Fruit fly (Drosophila melanogaster): ENCODE measurements around the gene CG9297.

CG9297 gene

dm6 chr3R:13793105-13793978, 22.0 kb downstream of the CG9297 start:
- TF ChIP-seq Dll (optimal IDR thresholded peaks at IDR 0.05) = no peak
- no peak for TF ChIP-seq usp (GFP tag; optimal IDR thresholded peaks at IDR 0.05)
- no peak for TF ChIP-seq CG8478 (optimal IDR thresholded peaks at IDR 0.05)
- no peak for TF ChIP-seq pan (optimal IDR thresholded peaks at IDR 0.05)
- no peak for TF ChIP-seq psq (optimal IDR thresholded peaks at IDR 0.05)
- TF ChIP-seq EcR (GFP tag; optimal IDR thresholded peaks at IDR 0.05) = peak in 1 of 2 experiments; percentile 60

dm6 chr3R:13793979-13794665, 22.8 kb downstream of the CG9297 start:
- TF ChIP-seq Dll (optimal IDR thresholded peaks at IDR 0.05) = no peak
- TF ChIP-seq CG8478 (optimal IDR thresholded peaks at IDR 0.05) = no peak
- no peak for TF ChIP-seq EcR (GFP tag; optimal IDR thresholded peaks at IDR 0.05)
- no peak for TF ChIP-seq pan (optimal IDR thresholded peaks at IDR 0.05)
- TF ChIP-seq psq (optimal IDR thresholded peaks at IDR 0.05) = no peak
- TF ChIP-seq usp (GFP tag; optimal IDR thresholded peaks at IDR 0.05) = no peak

- TF ChIP-seq Dll (optimal IDR thresholded peaks at IDR 0.05) = peak; percentile 50
- TF ChIP-seq EcR (GFP tag; optimal IDR thresholded peaks at IDR 0.05) = peak in 1 of 2 experiments; percentile 80
- TF ChIP-seq pan (optimal IDR thresholded peaks at IDR 0.05) = no peak
- TF ChIP-seq psq (optimal IDR thresholded peaks at IDR 0.05) = no peak
- no peak for TF ChIP-seq usp (GFP tag; optimal IDR thresholded peaks at IDR 0.05)
- peak; percentile 84 for TF ChIP-seq CG8478 (optimal IDR thresholded peaks at IDR 0.05)
These were observed 23.4 kb downstream of the CG9297 start for dm6 chr3R:13794666-13795055.

dm6 chr3R:13796071-13796470, 24.8 kb downstream of the CG9297 start:
- TF ChIP-seq EcR (GFP tag; optimal IDR thresholded peaks at IDR 0.05) (no peak), CG8478 (optimal IDR thresholded peaks at IDR 0.05) (no peak), Dll (optimal IDR thresholded peaks at IDR 0.05) (no peak), pan (optimal IDR thresholded peaks at IDR 0.05) (no peak), psq (optimal IDR thresholded peaks at IDR 0.05) (no peak)

dm6 chr3R:13796607-13797246, 25.4 kb downstream of the CG9297 start:
- TF ChIP-seq psq (optimal IDR thresholded peaks at IDR 0.05) = no peak
- TF ChIP-seq EcR (GFP tag; optimal IDR thresholded peaks at IDR 0.05) = peak; percentile 89 to 99
- TF ChIP-seq Dll (optimal IDR thresholded peaks at IDR 0.05) = peak; percentile 36

- no peak for TF ChIP-seq Dll (optimal IDR thresholded peaks at IDR 0.05)
- no peak for TF ChIP-seq EcR (GFP tag; optimal IDR thresholded peaks at IDR 0.05)
These were observed 26.0 kb downstream of the CG9297 start for dm6 chr3R:13797269-13797677.

- TF ChIP-seq CG8478 (optimal IDR thresholded peaks at IDR 0.05) = no peak
- TF ChIP-seq psq (optimal IDR thresholded peaks at IDR 0.05) = no peak
- TF ChIP-seq EcR (GFP tag; optimal IDR thresholded peaks at IDR 0.05) = no peak
- no peak for TF ChIP-seq Dll (optimal IDR thresholded peaks at IDR 0.05)
- no peak for TF ChIP-seq usp (GFP tag; optimal IDR thresholded peaks at IDR 0.05)
- TF ChIP-seq pan (optimal IDR thresholded peaks at IDR 0.05) = no peak
These were observed 26.6 kb downstream of the CG9297 start for dm6 chr3R:13797823-13798446.

dm6 chr3R:13799567-13800429, 28.5 kb downstream of the CG9297 start:
- no peak for TF ChIP-seq pan (optimal IDR thresholded peaks at IDR 0.05)
- no peak for TF ChIP-seq Dll (optimal IDR thresholded peaks at IDR 0.05)

dm6 chr3R:13800430-13800848, 29.1 kb downstream of the CG9297 start:
- no peak for TF ChIP-seq EcR (GFP tag; optimal IDR thresholded peaks at IDR 0.05)
- no peak for TF ChIP-seq CG8478 (optimal IDR thresholded peaks at IDR 0.05)
- no peak for TF ChIP-seq usp (GFP tag; optimal IDR thresholded peaks at IDR 0.05)
- TF ChIP-seq psq (optimal IDR thresholded peaks at IDR 0.05) = no peak
- no peak for TF ChIP-seq Dll (optimal IDR thresholded peaks at IDR 0.05)
- no peak for TF ChIP-seq pan (optimal IDR thresholded peaks at IDR 0.05)

- TF ChIP-seq Dll (optimal IDR thresholded peaks at IDR 0.05) = peak; percentile 10
- no peak for TF ChIP-seq EcR (GFP tag; optimal IDR thresholded peaks at IDR 0.05)
These were observed 30.1 kb downstream of the CG9297 start for dm6 chr3R:13801184-13802056.

Measured in whole organism.